Worm (Caenorhabditis elegans): ENCODE data around the gene mct-3.

ce11 chrX:13851590-13851989 lies 1.1 kb upstream of the mct-3 start:
- TF ChIP-seq snpc-4 (tag; optimal IDR thresholded peaks at IDR 0.05) (no peak), sptf-1 (tag; optimal IDR thresholded peaks at IDR 0.05) (no peak), elt-1 (tag; optimal IDR thresholded peaks at IDR 0.05; ENCODE audit: borderline replicate concordance, insufficient read depth) (no peak), lin-13 (tag; optimal IDR thresholded peaks at IDR 0.05) (no peak), nhr-237 (tag; optimal IDR thresholded peaks at IDR 0.05) (no peak), nhr-28 (tag; optimal IDR thresholded peaks at IDR 0.05) (no peak), zip-8 (tag; optimal IDR thresholded peaks at IDR 0.05) (no peak)

All from whole organism, mixed stage, embryonic.